Worm (Caenorhabditis elegans): Measurements from ENCODE around the gene fbxa-166.

Gene fbxa-166

ce11 chrII:1657202-1657601, 38.4 kb upstream of the fbxa-166 start, which contains the start of gene ZC204.12:
Gene ZC204.12, minus strand, starts transcription at chrII:1657302.
- no peak for TF ChIP-seq zip-5 (tag; optimal IDR thresholded peaks at IDR 0.05)
- no peak for TF ChIP-seq unc-3 (GFP tag; conservative IDR thresholded peaks at IDR 0.05)
- no peak for TF ChIP-seq unc-3 (tag; optimal IDR thresholded peaks at IDR 0.05)
- no peak for TF ChIP-seq pros-1 (tag; optimal IDR thresholded peaks at IDR 0.05)
- no peak for TF ChIP-seq fkh-10 (GFP tag; optimal IDR thresholded peaks at IDR 0.05)
- no peak for TF ChIP-seq ceh-19 (GFP tag; optimal IDR thresholded peaks at IDR 0.05)
- no peak for TF ChIP-seq fkh-6 (tag; optimal IDR thresholded peaks at IDR 0.05)
- no peak for TF ChIP-seq C08G9.2 (tag; optimal IDR thresholded peaks at IDR 0.05)
- no peak for TF ChIP-seq hlh-30 (tag; optimal IDR thresholded peaks at IDR 0.05; ENCODE audit: insufficient read depth)
- no peak for TF ChIP-seq sox-2 (GFP tag; IDR thresholded peaks at IDR 0.05)
- TF ChIP-seq pqm-1 (tag; optimal IDR thresholded peaks at IDR 0.05), result no peak
- no peak for TF ChIP-seq ceh-31 (tag; optimal IDR thresholded peaks at IDR 0.05)
- TF ChIP-seq fax-1 (tag; optimal IDR thresholded peaks at IDR 0.05), result no peak
- TF ChIP-seq elt-2 (tag; optimal IDR thresholded peaks at IDR 0.05), result no peak

ce11 chrII:1654917-1655316, 36.1 kb upstream of the fbxa-166 start, which contains the start of gene btb-12:
Gene btb-12, plus strand, starts transcription at chrII:1655217.
- no peak for TF ChIP-seq pros-1 (tag; optimal IDR thresholded peaks at IDR 0.05)
- TF ChIP-seq pag-3 (tag; optimal IDR thresholded peaks at IDR 0.05; ENCODE audit: borderline replicate concordance), result no peak
- TF ChIP-seq hlh-13 (GFP tag; optimal IDR thresholded peaks at IDR 0.05), result no peak
- TF ChIP-seq unc-42 (tag; optimal IDR thresholded peaks at IDR 0.05), result no peak
- no peak for TF ChIP-seq ama-1 (optimal IDR thresholded peaks at IDR 0.05)
- no peak for TF ChIP-seq elt-4 (tag; optimal IDR thresholded peaks at IDR 0.05)
- no peak for TF ChIP-seq nfya-1 (tag; optimal IDR thresholded peaks at IDR 0.05)
- TF ChIP-seq nhr-232 (tag; optimal IDR thresholded peaks at IDR 0.05), result no peak
- no peak for TF ChIP-seq lim-6 (tag; optimal IDR thresholded peaks at IDR 0.05)
- no peak for TF ChIP-seq hlh-8 (tag; optimal IDR thresholded peaks at IDR 0.05)
- TF ChIP-seq Y22D7AL.16 (tag; optimal IDR thresholded peaks at IDR 0.05), result no peak
- no peak for TF ChIP-seq dve-1 (tag; optimal IDR thresholded peaks at IDR 0.05)

DNA sequence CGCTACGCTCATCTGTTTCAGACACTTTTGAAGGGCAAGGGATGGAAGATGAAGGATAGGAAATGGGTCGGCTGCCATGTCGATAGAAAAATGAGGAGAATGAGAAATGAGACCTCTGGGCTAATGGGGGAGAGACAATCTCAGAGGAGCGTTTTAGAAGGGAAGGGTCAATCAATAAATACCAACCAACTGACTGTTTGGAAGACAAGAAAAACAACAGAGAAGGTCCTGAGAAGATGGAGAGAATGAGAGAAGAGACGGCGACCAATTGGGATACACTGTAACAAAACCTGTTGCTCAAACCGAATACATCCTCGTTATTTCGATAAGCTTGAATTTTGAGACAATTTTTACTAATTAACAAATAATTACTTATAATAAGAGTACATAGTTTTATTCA, 34.5 kb upstream of the fbxa-166 start, which contains the start of gene fbxb-15:
Gene fbxb-15 (minus strand): TSS at position 101 of the 400 bp plus-strand sequence.
- TF ChIP-seq ceh-14 (tag; optimal IDR thresholded peaks at IDR 0.05), result no peak
- TF ChIP-seq unc-86 (tag; optimal IDR thresholded peaks at IDR 0.05), result no peak
- no peak for TF ChIP-seq pha-4 (tag; optimal IDR thresholded peaks at IDR 0.05)
- no peak for TF ChIP-seq C38D4.7 (GFP tag; optimal IDR thresholded peaks at IDR 0.05)
- no peak for TF ChIP-seq ceh-48 (tag; optimal IDR thresholded peaks at IDR 0.05)
- TF ChIP-seq ceh-30 (tag; optimal IDR thresholded peaks at IDR 0.05), result no peak
- no peak for TF ChIP-seq ref-2 (tag; optimal IDR thresholded peaks at IDR 0.05)
- TF ChIP-seq elt-4 (tag; optimal IDR thresholded peaks at IDR 0.05), result no peak
- TF ChIP-seq fkh-10 (GFP tag; optimal IDR thresholded peaks at IDR 0.05), result no peak
- no peak for TF ChIP-seq ceh-31 (tag; optimal IDR thresholded peaks at IDR 0.05)
- no peak for TF ChIP-seq fax-1 (tag; optimal IDR thresholded peaks at IDR 0.05)
- TF ChIP-seq unc-3 (GFP tag; conservative IDR thresholded peaks at IDR 0.05), result no peak
- TF ChIP-seq unc-3 (tag; optimal IDR thresholded peaks at IDR 0.05), result no peak
- no peak for TF ChIP-seq elt-2 (tag; optimal IDR thresholded peaks at IDR 0.05)
- TF ChIP-seq sox-2 (GFP tag; IDR thresholded peaks at IDR 0.05), result no peak
- TF ChIP-seq lim-6 (tag; optimal IDR thresholded peaks at IDR 0.05), result no peak
- no peak for TF ChIP-seq gmeb-2 (tag; optimal IDR thresholded peaks at IDR 0.05)

- TF ChIP-seq ceh-31 (tag; optimal IDR thresholded peaks at IDR 0.05) (no peak), elt-2 (tag; optimal IDR thresholded peaks at IDR 0.05) (no peak), npax-4 (tag; optimal IDR thresholded peaks at IDR 0.05) (no peak), ceh-45 (GFP tag; IDR thresholded peaks at IDR 0.05) (no peak)
Observed at ce11 chrII:1651804-1652203, 33.0 kb upstream of the fbxa-166 start, which contains the start of gene fbxb-16. Gene fbxb-16, minus strand, starts transcription at chrII:1651904.

- TF ChIP-seq ref-2 (tag; optimal IDR thresholded peaks at IDR 0.05), result no peak
Observed at ce11 chrII:1650502-1650901, 31.7 kb upstream of the fbxa-166 start, which contains the start of gene fbxb-20. Gene fbxb-20, minus strand, starts transcription at chrII:1650602.

Measured in whole organism, late embryonic.